Fruit fly (Drosophila melanogaster): Measurements from ENCODE around the gene CG6686.

CG6686 gene

dm6 chr2L:11949917-11950316 is 37.9 kb downstream of the CG6686 start (continued):
- TF ChIP-seq CG11294 (GFP tag; IDR thresholded peaks at IDR 0.05) = peak; percentile 88
- TF ChIP-seq Sox102F (GFP tag; optimal IDR thresholded peaks at IDR 0.05) = no peak
- no peak for TF ChIP-seq fkh (GFP tag; optimal IDR thresholded peaks at IDR 0.05)
- peak; percentile 21 for TF ChIP-seq Smox (GFP tag; optimal IDR thresholded peaks at IDR 0.05)
- peak; percentile 33 for TF ChIP-seq CG8632 (GFP tag; optimal IDR thresholded peaks at IDR 0.05)
- TF ChIP-seq Gug (GFP tag; IDR thresholded peaks at IDR 0.05) = peak; percentile 89
- peak; percentile 94 for TF ChIP-seq CG32006 (GFP tag; optimal IDR thresholded peaks at IDR 0.05)
- peak; percentile 39 to 78 for TF ChIP-seq salr (GFP tag; optimal IDR thresholded peaks at IDR 0.05)
- TF ChIP-seq Sox14 (GFP tag; optimal IDR thresholded peaks at IDR 0.05) = peak; percentile 75
- peak in 1 of 2 experiments; percentile 23 for TF ChIP-seq ss (GFP tag; optimal IDR thresholded peaks at IDR 0.05)
- peak; percentile 49 for TF ChIP-seq CG3032 (tag; optimal IDR thresholded peaks at IDR 0.05)
- TF ChIP-seq Hr39 (GFP tag; optimal IDR thresholded peaks at IDR 0.05) = peak; percentile 56
- peak; percentile 80 for TF ChIP-seq CG6276 (GFP tag; optimal IDR thresholded peaks at IDR 0.05)
- TF ChIP-seq OdsH (GFP tag; optimal IDR thresholded peaks at IDR 0.05) = peak; percentile 86
- TF ChIP-seq CG11762 (GFP tag; optimal IDR thresholded peaks at IDR 0.05; ENCODE audit: insufficient read depth) = peak; percentile 52
- TF ChIP-seq CG1621 (tag; optimal IDR thresholded peaks at IDR 0.05) = peak; percentile 64
- TF ChIP-seq pdm3 (GFP tag; optimal IDR thresholded peaks at IDR 0.05) = peak; percentile 82
- TF ChIP-seq fd85E (GFP tag; optimal IDR thresholded peaks at IDR 0.05) = no peak
- TF ChIP-seq Hr38 (GFP tag; optimal IDR thresholded peaks at IDR 0.05) = peak; percentile 66
- peak; percentile 90 for TF ChIP-seq CG4318 (GFP tag; optimal IDR thresholded peaks at IDR 0.05)
- peak; percentile 96 for TF ChIP-seq eg (GFP tag; IDR thresholded peaks at IDR 0.05)
- peak; percentile 73 for TF ChIP-seq CG16779 (tag; optimal IDR thresholded peaks at IDR 0.05)
- TF ChIP-seq esn (GFP tag; optimal IDR thresholded peaks at IDR 0.05) = no peak
- TF ChIP-seq Ets96B (tag; optimal IDR thresholded peaks at IDR 0.05) = peak; percentile 31

DNA sequence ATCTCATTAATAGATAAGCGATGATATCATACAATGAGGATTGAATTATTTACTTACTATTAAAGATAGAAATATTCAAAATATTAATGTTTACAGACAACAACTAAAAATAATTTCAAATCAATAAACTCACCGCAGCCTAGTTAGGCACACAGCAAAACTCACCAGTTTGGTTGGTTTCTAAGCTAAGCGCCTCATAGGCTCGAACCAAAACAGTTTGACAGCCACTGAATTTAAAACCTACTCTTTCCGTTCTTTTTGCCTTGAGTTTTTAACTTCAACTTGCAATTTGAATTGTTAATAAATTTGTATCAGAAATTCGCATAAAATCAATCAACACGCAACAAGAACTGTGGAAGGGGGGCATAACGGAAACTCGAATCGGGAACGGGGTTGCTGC is 39.4 kb downstream of the CG6686 start:
- no peak for TF ChIP-seq ss (GFP tag; optimal IDR thresholded peaks at IDR 0.05)
- TF ChIP-seq CG6808 (GFP tag; optimal IDR thresholded peaks at IDR 0.05) = no peak
- TF ChIP-seq Sox15 (GFP tag; optimal IDR thresholded peaks at IDR 0.05) = no peak

DNA sequence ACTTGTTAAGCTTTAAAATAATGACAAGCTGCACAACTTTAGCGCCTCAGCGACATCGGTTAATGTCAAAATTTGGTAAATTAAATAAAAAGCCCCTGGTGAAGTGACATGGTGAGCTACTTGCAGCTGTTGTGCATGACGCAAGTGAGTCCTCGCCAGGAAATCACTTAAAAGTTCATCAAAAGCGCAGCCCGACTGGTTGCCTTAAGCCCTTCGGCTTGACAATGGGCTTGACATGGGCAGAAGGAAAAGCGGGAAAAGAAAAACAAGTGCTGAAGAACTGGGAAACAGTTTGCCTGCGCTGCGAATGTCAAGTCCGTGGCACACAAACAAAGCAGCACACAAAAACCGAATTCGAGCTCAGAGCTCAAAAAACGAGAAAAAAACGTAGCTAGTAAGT is 40.2 kb downstream of the CG6686 start, which contains the start of gene CG16964:
TSS of gene CG16964 (plus strand) at position 301 of the 400 bp plus-strand sequence.
- TF ChIP-seq Hr38 (GFP tag; optimal IDR thresholded peaks at IDR 0.05) (no peak), net (GFP tag; optimal IDR thresholded peaks at IDR 0.05) (no peak), CG32006 (GFP tag; optimal IDR thresholded peaks at IDR 0.05) (no peak), CG3919 (GFP tag; optimal IDR thresholded peaks at IDR 0.05) (no peak), CG1621 (tag; optimal IDR thresholded peaks at IDR 0.05) (no peak), acj6 (GFP tag; optimal IDR thresholded peaks at IDR 0.05) (no peak), Ets96B (tag; optimal IDR thresholded peaks at IDR 0.05) (no peak), Ets21C (GFP tag; optimal IDR thresholded peaks at IDR 0.05) (no peak), eg (GFP tag; IDR thresholded peaks at IDR 0.05) (no peak), CG4318 (GFP tag; optimal IDR thresholded peaks at IDR 0.05) (no peak), svp (GFP tag) (no peak), CG7368 (GFP tag; optimal IDR thresholded peaks at IDR 0.05) (no peak), CG34406 (GFP tag; optimal IDR thresholded peaks at IDR 0.05) (no peak), CG16779 (tag; optimal IDR thresholded peaks at IDR 0.05) (no peak), Lpt (GFP tag; optimal IDR thresholded peaks at IDR 0.05) (no peak), Blimp-1 (GFP tag; optimal IDR thresholded peaks at IDR 0.05) (no peak), CG11902 (GFP tag; optimal IDR thresholded peaks at IDR 0.05) (no peak), dac (GFP tag; optimal IDR thresholded peaks at IDR 0.05) (no peak), Eip93F (GFP tag; optimal IDR thresholded peaks at IDR 0.05) (no peak)

Data from whole organism, prepupa.